Fruit fly (Drosophila melanogaster) whole organism, embryonic: ENCODE data around the gene Vps2.

ENCODE experiments used
- Adf1 ChIP-seq: fragments of 200-800 bp; sonication (Bioruptor generic); IDR thresholded peaks from 2 replicates; pipeline ENCODE4 v1.3.6; 2022; ENCODE audit warnings: missing biosample characterization, missing genetic modification characterization
- Antp ChIP-seq: fragments of 200-800 bp; sonication (Bioruptor generic); optimal IDR thresholded peaks from 3 replicates; lab custom pipeline; 2016; ENCODE audit warnings: missing biosample characterization, missing genetic modification characterization
- Atf6 ChIP-seq: fragments of 200-800 bp; sonication (Bioruptor generic); IDR thresholded peaks from 2 replicates; pipeline ENCODE4 v1.3.6; 2022; ENCODE audit warnings: missing biosample characterization, missing genetic modification characterization
- BtbVII ChIP-seq: fragments of 200-800 bp; sonication (Bioruptor generic); optimal IDR thresholded peaks from 3 replicates; lab custom pipeline; 2017; ENCODE audit warnings: missing biosample characterization, mild to moderate bottlenecking, missing genetic modification characterization
- CG10209 ChIP-seq: fragments of 200-800 bp; sonication (Bioruptor generic); optimal IDR thresholded peaks from 3 replicates; lab custom pipeline; 2017; ENCODE audit warnings: missing biosample characterization, mild to moderate bottlenecking, missing genetic modification characterization, missing genetic modification reagents
- CG11695 ChIP-seq: fragments of 200-800 bp; sonication (Bioruptor generic); IDR thresholded peaks from 3 replicates; pipeline ENCODE4 v1.3.6; 2022; ENCODE audit warnings: missing biosample characterization, missing genetic modification characterization
- CG11723 ChIP-seq: fragments of 200-800 bp; sonication (Bioruptor generic); optimal IDR thresholded peaks from 2 replicates; lab custom pipeline; 2017; ENCODE audit warnings: missing biosample characterization, mild to moderate bottlenecking, missing genetic modification characterization
- CG12659 ChIP-seq: fragments of 200-800 bp; sonication (Bioruptor generic); optimal IDR thresholded peaks from 3 replicates; lab custom pipeline; 2017; ENCODE audit warnings: mild to moderate bottlenecking, missing biosample characterization, missing genetic modification reagents, missing genetic modification characterization
- CG12769 ChIP-seq: fragments of 200-800 bp; sonication (Bioruptor generic); optimal IDR thresholded peaks from 2 replicates; lab custom pipeline; 2019; ENCODE audit warnings: missing biosample characterization, mild to moderate bottlenecking, missing genetic modification characterization, moderate library complexity
- CG13775 ChIP-seq: fragments of 200-800 bp; sonication (Bioruptor generic); optimal IDR thresholded peaks from 3 replicates; lab custom pipeline; 2017; ENCODE audit warnings: missing biosample characterization, mild to moderate bottlenecking, missing genetic modification characterization
- CG14050 ChIP-seq: fragments of 200-800 bp; sonication (Bioruptor generic); IDR thresholded peaks from 3 replicates; pipeline ENCODE4 v1.3.6; 2022; ENCODE audit warnings: missing biosample characterization, missing genetic modification characterization
- CG1602 ChIP-seq: fragments of 200-800 bp; sonication (Bioruptor generic); optimal IDR thresholded peaks from 3 replicates; lab custom pipeline; 2016; ENCODE audit warnings: missing biosample characterization, missing genetic modification characterization
- CG2199 ChIP-seq: fragments of 200-800 bp; sonication (Bioruptor generic); IDR thresholded peaks from 3 replicates; pipeline ENCODE4 v1.3.6; 2022; ENCODE audit warnings: missing biosample characterization, missing genetic modification characterization
- CG32532 ChIP-seq: fragments of 200-800 bp; sonication (Bioruptor generic); IDR thresholded peaks from 2 replicates; pipeline ENCODE4 v1.3.6; 2022; ENCODE audit warnings: missing biosample characterization, missing genetic modification characterization
- CG6683 ChIP-seq: fragments of 200-800 bp; sonication (Bioruptor generic); optimal IDR thresholded peaks from 2 replicates; lab custom pipeline; 2017; ENCODE audit warnings: missing biosample characterization, mild to moderate bottlenecking, missing genetic modification characterization, missing genetic modification reagents
- CG8359 ChIP-seq: fragments of 200-800 bp; sonication (Bioruptor generic); optimal IDR thresholded peaks from 2 replicates; lab custom pipeline; 2017; ENCODE audit warnings: missing biosample characterization, mild to moderate bottlenecking, missing genetic modification characterization, borderline replicate concordance
- CG9817 ChIP-seq: fragments of 200-800 bp; sonication (Bioruptor generic); optimal IDR thresholded peaks from 2 replicates; lab custom pipeline; 2018; ENCODE audit warnings: missing biosample characterization, mild to moderate bottlenecking, missing genetic modification characterization, moderate library complexity
- CG9876 ChIP-seq: fragments of 200-800 bp; sonication (Bioruptor generic); optimal IDR thresholded peaks from 2 replicates; lab custom pipeline; 2016; ENCODE audit warnings: missing biosample characterization, missing genetic modification characterization
- CoRest ChIP-seq: fragments of 200-800 bp; sonication (Bioruptor generic); optimal IDR thresholded peaks from 3 replicates; lab custom pipeline; 2018; ENCODE audit warnings: missing biosample characterization, mild to moderate bottlenecking, missing genetic modification characterization, moderate library complexity
- Dll ChIP-seq: fragments of 200-800 bp; sonication (Bioruptor generic); IDR thresholded peaks from 4 replicates; pipeline ENCODE4 v1.3.6; 2022; ENCODE audit warnings: missing biosample characterization, missing genetic modification characterization; ENCODE audit not compliant: partially characterized antibody
- Dref ChIP-seq: fragments of 200-800 bp; sonication (Bioruptor generic); IDR thresholded peaks from 2 replicates; pipeline ENCODE4 v1.3.6; 2022; ENCODE audit warnings: missing biosample characterization, missing genetic modification characterization
- E2f1 ChIP-seq: fragments of 200-800 bp; sonication (Bioruptor generic); IDR thresholded peaks from 2 replicates; pipeline ENCODE4 v1.3.6; 2022; ENCODE audit warnings: missing biosample characterization, missing genetic modification characterization
- Fer1 ChIP-seq: fragments of 200-800 bp; sonication (Bioruptor generic); optimal IDR thresholded peaks from 2 replicates; lab custom pipeline; 2017; ENCODE audit warnings: missing biosample characterization, mild to moderate bottlenecking, missing genetic modification characterization
- HLHmδ ChIP-seq: fragments of 200-800 bp; sonication (Bioruptor generic); optimal IDR thresholded peaks from 2 replicates; lab custom pipeline; 2018; ENCODE audit warnings: missing biosample characterization, mild to moderate bottlenecking, missing genetic modification characterization, moderate library complexity
- Hmx ChIP-seq: fragments of 200-800 bp; sonication (Bioruptor generic); optimal IDR thresholded peaks from 2 replicates; lab custom pipeline; 2016; ENCODE audit warnings: missing biosample characterization, missing genetic modification characterization
- Oli ChIP-seq: fragments of 200-800 bp; sonication (Bioruptor generic); optimal IDR thresholded peaks from 2 replicates; lab custom pipeline; 2018; ENCODE audit warnings: missing biosample characterization, mild to moderate bottlenecking, missing genetic modification characterization, moderate library complexity
- Pdp1 ChIP-seq, 2 experiments: fragments of 200-800 bp; sonication (Bioruptor generic); optimal IDR thresholded peaks; 3 replicates each; lab custom pipeline; 2016; ENCODE audit warnings: missing biosample characterization in 2 of 2, missing genetic modification characterization in 2 of 2, mild to moderate bottlenecking in 1 of 2, moderate library complexity in 1 of 2
- cato ChIP-seq: fragments of 200-800 bp; sonication (Bioruptor generic); optimal IDR thresholded peaks from 2 replicates; lab custom pipeline; 2016; ENCODE audit warnings: missing biosample characterization, missing genetic modification characterization, borderline replicate concordance
- cg ChIP-seq: fragments of 200-800 bp; sonication (Bioruptor generic); optimal IDR thresholded peaks from 3 replicates; lab custom pipeline; 2019; ENCODE audit warnings: missing biosample characterization, mild to moderate bottlenecking, missing genetic modification characterization, moderate library complexity
- ci ChIP-seq: fragments of 200-800 bp; sonication (Bioruptor generic); IDR thresholded peaks from 3 replicates; pipeline ENCODE4 v1.3.6; 2022; ENCODE audit warnings: missing biosample characterization, missing genetic modification characterization
- crc ChIP-seq: fragments of 200-800 bp; sonication (Bioruptor generic); optimal IDR thresholded peaks from 2 replicates; lab custom pipeline; 2016; ENCODE audit warnings: missing biosample characterization, missing genetic modification characterization
- dmrt99B ChIP-seq: fragments of 200-800 bp; sonication (Bioruptor generic); optimal IDR thresholded peaks from 2 replicates; lab custom pipeline; 2018; ENCODE audit warnings: missing biosample characterization, mild to moderate bottlenecking, missing genetic modification characterization, moderate library complexity
- gcm ChIP-seq: fragments of 200-800 bp; sonication (Bioruptor generic); optimal IDR thresholded peaks from 2 replicates; lab custom pipeline; 2019; ENCODE audit warnings: missing biosample characterization, mild to moderate bottlenecking, missing genetic modification characterization, moderate library complexity
- gem ChIP-seq: fragments of 200-800 bp; sonication (Bioruptor generic); optimal IDR thresholded peaks from 2 replicates; lab custom pipeline; 2019; ENCODE audit warnings: missing biosample characterization, mild to moderate bottlenecking, missing genetic modification characterization, moderate library complexity
- inv ChIP-seq: fragments of 200-800 bp; sonication (Bioruptor generic); IDR thresholded peaks from 2 replicates; pipeline ENCODE4 v1.3.6; 2022; ENCODE audit warnings: missing biosample characterization, missing genetic modification characterization; ENCODE audit not compliant: partially characterized antibody
- kni ChIP-seq: fragments of 200-800 bp; sonication (Bioruptor generic); optimal IDR thresholded peaks from 3 replicates; lab custom pipeline; 2017; ENCODE audit warnings: mild to moderate bottlenecking, missing biosample characterization, missing genetic modification reagents, missing genetic modification characterization
- pan ChIP-seq, 4 experiments: fragments of >200 bp in 3 of 4; fragments of 200-800 bp in 1 of 4; sonication (Bioruptor generic) in 1 of 4; optimal IDR thresholded peaks in 3 of 4; IDR thresholded peaks in 1 of 4; 2 replicates each; pipeline versions ENCODE4 v1.3.6 to Lab custom; 2017 to 2022; ENCODE audit warnings: missing biosample characterization in 2 of 4, missing genetic modification characterization in 2 of 4, mixed read lengths in 1 of 4
- ro ChIP-seq: fragments of 200-800 bp; sonication (Bioruptor generic); IDR thresholded peaks from 2 replicates; pipeline ENCODE4 v1.3.6; 2022; ENCODE audit warnings: missing biosample characterization, missing genetic modification characterization
- sob ChIP-seq: fragments of 200-800 bp; sonication (Bioruptor generic); IDR thresholded peaks from 2 replicates; pipeline ENCODE4 v1.3.6; 2022; ENCODE audit warnings: missing biosample characterization, missing genetic modification characterization
- sr ChIP-seq: fragments of 200-800 bp; sonication (Bioruptor generic); IDR thresholded peaks from 3 replicates; pipeline ENCODE4 v1.3.6; 2022; ENCODE audit warnings: missing biosample characterization, missing genetic modification characterization
- trem ChIP-seq: fragments of 200-800 bp; optimal IDR thresholded peaks from 3 replicates; lab custom pipeline; 2019; ENCODE audit warnings: missing biosample characterization, mild to moderate bottlenecking, missing genetic modification characterization, moderate library complexity
- wdn ChIP-seq: fragments of 200-800 bp; sonication (Bioruptor generic); IDR thresholded peaks from 2 replicates; pipeline ENCODE4 v1.3.6; 2022; ENCODE audit warnings: missing biosample characterization, missing genetic modification characterization
- zfh1 ChIP-seq: fragments of 200-800 bp; sonication (Bioruptor generic); IDR thresholded peaks from 3 replicates; pipeline ENCODE4 v1.3.6; 2022; ENCODE audit warnings: missing biosample characterization, missing genetic modification characterization

Gene Vps2

DNA sequence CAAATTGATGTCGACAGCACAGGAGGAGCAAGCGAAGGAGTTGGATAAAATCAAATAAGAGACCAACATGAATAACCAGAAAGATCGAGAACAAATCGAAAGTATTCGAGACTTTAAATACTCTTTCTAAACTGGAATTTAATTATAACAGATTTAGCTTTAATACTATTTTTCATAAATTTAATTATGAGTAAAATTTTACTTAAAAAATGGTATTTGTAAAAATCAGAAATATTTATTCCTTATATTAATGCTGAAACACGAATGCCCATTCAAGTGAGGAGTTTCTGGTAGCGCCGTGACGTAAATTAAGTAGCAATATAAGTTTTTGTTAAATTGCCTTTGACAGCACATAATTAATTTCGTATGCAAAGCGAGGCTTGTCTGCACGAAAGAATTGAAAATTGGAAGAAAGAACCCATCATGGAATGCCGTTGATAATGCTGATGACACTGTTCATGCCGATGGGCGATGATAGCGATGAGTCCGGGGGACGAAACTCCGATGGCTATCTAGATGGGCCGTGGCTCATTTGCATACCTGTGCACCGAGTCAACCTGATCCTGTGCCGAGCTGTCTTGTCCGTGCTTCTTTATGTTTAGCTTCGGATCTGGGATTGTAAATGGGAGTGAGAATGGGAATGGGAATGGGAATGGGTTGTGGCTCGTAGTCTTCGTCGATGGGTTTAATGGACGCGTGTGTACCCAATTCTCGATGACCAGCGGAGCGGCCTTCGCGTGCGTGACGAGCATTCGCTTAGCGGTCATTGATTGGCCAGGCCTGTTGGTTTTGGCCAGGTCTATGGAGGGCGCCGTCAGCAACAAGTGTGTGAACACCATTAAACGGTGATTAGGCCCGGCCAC is 39.6 kb upstream of the Vps2 start (continued):
- TF ChIP-seq Oli (peak; percentile 45), Antp (GFP tag; lab: Kevin White, UChicago) (no peak), gcm (peak; percentile 16), Hmx (GFP tag; lab: Kevin White, UChicago) (no peak), zfh1 (GFP tag; lab: Robert Waterston, UW) (no peak), CG8359 (GFP tag; lab: Kevin White, UChicago) (no peak)

DNA sequence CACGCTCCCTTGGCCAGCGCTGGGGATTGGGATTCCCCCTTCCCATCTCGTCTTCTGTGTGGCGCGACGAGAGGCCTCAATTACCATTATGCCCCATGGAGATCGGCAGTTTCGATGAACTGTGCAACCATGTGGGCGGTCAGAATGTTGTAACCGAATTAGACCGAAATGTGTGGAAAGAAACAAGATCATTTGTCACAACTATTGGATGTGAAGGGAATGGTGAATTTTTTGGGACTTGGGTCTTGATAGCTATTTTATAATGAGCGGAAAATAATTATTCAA is 39.0 kb upstream of the Vps2 start:
- TF ChIP-seq kni (GFP tag; lab: Kevin White, UChicago): peak; percentile 63
- peak in 1 of 2 experiments; percentile 23 for TF ChIP-seq Pdp1 (GFP tag; optimal IDR thresholded peaks at IDR 0.05; lab: Kevin White, UChicago)
- no peak for TF ChIP-seq pan (optimal IDR thresholded peaks at IDR 0.05; lab: Kevin White, UChicago)
- peak in 1 of 2 experiments; percentile 27 for TF ChIP-seq pan (GFP tag; optimal IDR thresholded peaks at IDR 0.05 in 1 of 2, IDR thresholded peaks at IDR 0.05 in 1 of 2)
- TF ChIP-seq CoRest (tag; lab: Kevin White, UChicago): no peak
- peak; percentile 91 for TF ChIP-seq HLHmδ (GFP tag; lab: Kevin White, UChicago)
- 0 out of 2 replicates have a peak, but pooled peaks have one; percentile 2 for TF ChIP-seq CG32532 (GFP tag; lab: Robert Waterston, UW)
- TF ChIP-seq gem (tag; lab: Kevin White, UChicago): no peak
- peak; percentile 74; the same call in 2 of the 3 replicates for TF ChIP-seq sr (GFP tag; lab: Robert Waterston, UW)
- TF ChIP-seq, all 482 proteins: peak for 6

DNA sequence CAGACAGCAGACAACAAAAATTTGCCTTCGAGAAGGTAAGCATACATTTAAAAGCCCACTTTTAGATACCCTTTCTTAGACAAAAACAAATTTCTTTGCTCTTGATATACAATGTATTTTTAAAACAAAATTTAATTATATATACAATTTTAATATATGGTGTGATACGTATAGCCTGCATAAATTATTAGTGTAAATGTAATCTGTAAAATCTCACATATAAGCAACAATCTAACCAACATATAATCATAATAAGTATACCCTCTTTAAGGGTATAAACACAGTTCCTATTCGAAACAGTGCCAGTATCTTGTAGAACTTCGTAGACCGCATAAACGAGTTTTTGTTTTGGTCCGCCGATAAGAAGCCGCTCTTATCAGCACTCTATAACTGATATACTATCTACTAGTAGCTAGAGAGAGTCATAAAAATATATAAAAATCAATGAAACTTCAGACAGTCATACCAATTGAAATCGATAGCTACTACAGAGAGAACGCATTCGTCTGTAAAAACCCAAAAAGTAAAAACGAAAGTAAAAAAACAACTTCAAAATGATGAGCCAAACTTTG is 38.3 kb upstream of the Vps2 start, which contains the start of gene Kaz-m1:
Kaz-m1 (plus strand) TSS at position 460 of the 572 bp plus-strand sequence.
- TF ChIP-seq trem (tag; lab: Kevin White, UChicago) (peak; percentile 53), cg (no peak), BtbVII (GFP tag; lab: Kevin White, UChicago) (peak; percentile 43), CG1602 (peak; percentile 2), CG9876 (no peak), cato (GFP tag; lab: Kevin White, UChicago) (no peak), CG14050 (no peak), CG12769 (tag; lab: Kevin White, UChicago) (no peak), CG12659 (peak; percentile 22), Dref (GFP tag; lab: Robert Waterston, UW) (no peak), CG11695 (GFP tag; lab: Robert Waterston, UW) (peak; percentile 59; the same call in 1 of the 3 replicates), Dll (no peak), Atf6 (GFP tag; lab: Robert Waterston, UW) (0 out of 2 replicates have a peak, but pooled peaks have one; percentile 25), gcm (peak; percentile 58), CG6683 (no peak), CG9817 (tag; lab: Kevin White, UChicago) (peak; percentile 55), CG13775 (GFP tag; lab: Kevin White, UChicago) (peak; percentile 7), Adf1 (GFP tag; lab: Robert Waterston, UW) (no peak), E2f1 (GFP tag; lab: Robert Waterston, UW) (0 out of 2 replicates have a peak, but pooled peaks have one; percentile 14), CG10209 (GFP tag; lab: Kevin White, UChicago) (peak; percentile 46), ci (GFP tag; lab: Robert Waterston, UW) (no peak), CG11723 (GFP tag; lab: Kevin White, UChicago) (no peak), Fer1 (peak; percentile 29), inv (GFP tag; lab: Robert Waterston, UW) (no peak), CG2199 (no peak), crc (GFP tag; lab: Kevin White, UChicago) (no peak), dmrt99B (peak; percentile 58), sob (GFP tag; lab: Robert Waterston, UW) (0 out of 2 replicates have a peak, but pooled peaks have one; percentile 24), ro (GFP tag; lab: Robert Waterston, UW) (no peak), wdn (GFP tag; lab: Robert Waterston, UW) (no peak)
